Fruit fly (Drosophila melanogaster) ovary, adult (tissue): ENCODE measurements around the gene inaE.

Source experiments
- CG17801 ChIP-seq: fragments of 200-800 bp; optimal IDR thresholded peaks from 2 replicates; lab custom pipeline; 2019; ENCODE audit warnings: missing biosample characterization, mild to moderate bottlenecking, missing genetic modification characterization, moderate library complexity; ENCODE audit not compliant: partially characterized antibody

Gene inaE

dm6 chrX:13844317-13844886 is 60.9 kb downstream of the inaE start:
- TF ChIP-seq CG17801, result no peak

- peak; percentile 52 for TF ChIP-seq CG17801
Measured at dm6 chrX:13845728-13846127, 62.2 kb downstream of the inaE start, which contains the start of gene AMPdeam. Gene AMPdeam, minus strand, starts transcription at chrX:13845866.
